Worm (Caenorhabditis elegans): ENCODE measurements around the gene F25B5.6.

Gene F25B5.6

ce11 chrIII:5938013-5938412 is 10.5 kb downstream of the F25B5.6 start (continued):
- TF ChIP-seq fos-1 (tag; optimal IDR thresholded peaks at IDR 0.05) (peak; percentile 55), nhr-11 (tag; optimal IDR thresholded peaks at IDR 0.05) (no peak), ztf-11 (tag; optimal IDR thresholded peaks at IDR 0.05) (no peak), lin-39 (tag; optimal IDR thresholded peaks at IDR 0.05) (peak; percentile 96), sea-2 (GFP tag; optimal IDR thresholded peaks at IDR 0.05) (no peak), skn-1 (tag; optimal IDR thresholded peaks at IDR 0.05) (peak; percentile 62), elt-2 (tag; optimal IDR thresholded peaks at IDR 0.05) (peak; percentile 50), R02D3.7 (tag; optimal IDR thresholded peaks at IDR 0.05) (no peak), nhr-76 (tag; optimal IDR thresholded peaks at IDR 0.05) (no peak), nhr-23 (tag; optimal IDR thresholded peaks at IDR 0.05) (peak; percentile 95), ceh-9 (tag; optimal IDR thresholded peaks at IDR 0.05) (no peak)

ce11 chrIII:5936992-5937391 is 11.5 kb downstream of the F25B5.6 start, which contains the start of gene EGAP1.1:
EGAP1.1 (minus strand) TSS chrIII:5937220.
- TF ChIP-seq fkh-10 (GFP tag; optimal IDR thresholded peaks at IDR 0.05) (no peak), nfya-1 (tag; optimal IDR thresholded peaks at IDR 0.05; ENCODE audit: insufficient read depth) (peak; percentile 4)

ce11 chrIII:5934138-5934658 is 14.3 kb downstream of the F25B5.6 start:
- peak; percentile 41 for TF ChIP-seq egl-5 (tag; optimal IDR thresholded peaks at IDR 0.05)
- no peak for TF ChIP-seq mdl-1 (tag; optimal IDR thresholded peaks at IDR 0.05)
- TF ChIP-seq lsy-12 (tag; optimal IDR thresholded peaks at IDR 0.05): no peak
- no peak for TF ChIP-seq nhr-43 (tag; optimal IDR thresholded peaks at IDR 0.05; ENCODE audit: poor library complexity, severe bottlenecking)
- TF ChIP-seq fkh-10 (GFP tag; optimal IDR thresholded peaks at IDR 0.05): peak; percentile 56

ce11 chrIII:5932853-5933252 is 15.7 kb downstream of the F25B5.6 start, which contains the start of gene zmp-1:
zmp-1 (minus strand) TSS chrIII:5932953.
- no peak for TF ChIP-seq fkh-10 (GFP tag; optimal IDR thresholded peaks at IDR 0.05)
- no peak for TF ChIP-seq lin-39 (tag; optimal IDR thresholded peaks at IDR 0.05)
- TF ChIP-seq lin-15B (tag; optimal IDR thresholded peaks at IDR 0.05): no peak
- no peak for TF ChIP-seq hmg-11 (tag; optimal IDR thresholded peaks at IDR 0.05)
- TF ChIP-seq nhr-23 (tag; optimal IDR thresholded peaks at IDR 0.05): no peak
- TF ChIP-seq elt-1 (tag; optimal IDR thresholded peaks at IDR 0.05): no peak
- TF ChIP-seq ztf-11 (tag; optimal IDR thresholded peaks at IDR 0.05): no peak
- no peak for TF ChIP-seq nfya-1 (tag; optimal IDR thresholded peaks at IDR 0.05; ENCODE audit: insufficient read depth)
- no peak for TF ChIP-seq fkh-2 (tag; optimal IDR thresholded peaks at IDR 0.05)
- no peak for TF ChIP-seq nhr-76 (tag; optimal IDR thresholded peaks at IDR 0.05)
- TF ChIP-seq ZK546.5 (tag; optimal IDR thresholded peaks at IDR 0.05): no peak
- no peak for TF ChIP-seq nhr-12 (tag; optimal IDR thresholded peaks at IDR 0.05)

ce11 chrIII:5931433-5931994 is 17.0 kb downstream of the F25B5.6 start, which contains the start of gene EGAP1.5:
EGAP1.5 (plus strand) TSS chrIII:5931721.
- no peak for TF ChIP-seq R02D3.7 (tag; optimal IDR thresholded peaks at IDR 0.05)
- TF ChIP-seq nfya-1 (tag; optimal IDR thresholded peaks at IDR 0.05; ENCODE audit: insufficient read depth): peak; percentile 20
- no peak for TF ChIP-seq nhr-28 (tag; optimal IDR thresholded peaks at IDR 0.05)

- TF ChIP-seq nhr-12 (tag; optimal IDR thresholded peaks at IDR 0.05): no peak
- TF ChIP-seq nfya-1 (tag; optimal IDR thresholded peaks at IDR 0.05; ENCODE audit: insufficient read depth): peak; percentile 30
- no peak for TF ChIP-seq ceh-16 (tag; optimal IDR thresholded peaks at IDR 0.05)
- TF ChIP-seq nhr-23 (tag; optimal IDR thresholded peaks at IDR 0.05): no peak
Measured at ce11 chrIII:5930659-5931058, 17.9 kb downstream of the F25B5.6 start.

- TF ChIP-seq nhr-23 (tag; optimal IDR thresholded peaks at IDR 0.05) (peak; percentile 59), pqm-1 (tag; optimal IDR thresholded peaks at IDR 0.05) (peak; percentile 21), nhr-77 (tag; optimal IDR thresholded peaks at IDR 0.05) (no peak), skn-1 (tag; optimal IDR thresholded peaks at IDR 0.05) (no peak), aly-2 (tag; optimal IDR thresholded peaks at IDR 0.05) (no peak), nhr-11 (tag; optimal IDR thresholded peaks at IDR 0.05) (no peak), mdl-1 (tag; optimal IDR thresholded peaks at IDR 0.05) (no peak), ama-1 (optimal IDR thresholded peaks at IDR 0.05) (no peak), egl-27 (tag; optimal IDR thresholded peaks at IDR 0.05) (no peak), sea-2 (GFP tag; optimal IDR thresholded peaks at IDR 0.05) (no peak), jun-1 (tag; optimal IDR thresholded peaks at IDR 0.05) (no peak), pha-4 (tag; optimal IDR thresholded peaks at IDR 0.05) (peak; percentile 82), nhr-25 (tag; optimal IDR thresholded peaks at IDR 0.05) (peak; percentile 49), lsy-12 (tag; optimal IDR thresholded peaks at IDR 0.05) (no peak), ceh-16 (tag; optimal IDR thresholded peaks at IDR 0.05) (no peak), unc-39 (tag; optimal IDR thresholded peaks at IDR 0.05) (no peak), nhr-237 (tag; optimal IDR thresholded peaks at IDR 0.05) (no peak), mml-1 (tag; optimal IDR thresholded peaks at IDR 0.05) (no peak), lin-15B (tag; optimal IDR thresholded peaks at IDR 0.05) (peak; percentile 82), nhr-12 (tag; optimal IDR thresholded peaks at IDR 0.05) (no peak), fkh-2 (tag; optimal IDR thresholded peaks at IDR 0.05) (no peak), ceh-82 (tag; optimal IDR thresholded peaks at IDR 0.05) (no peak), eor-1 (tag; optimal IDR thresholded peaks at IDR 0.05) (no peak), R02D3.7 (tag; optimal IDR thresholded peaks at IDR 0.05) (no peak), ztf-4 (tag; optimal IDR thresholded peaks at IDR 0.05) (no peak)
Measured at ce11 chrIII:5925724-5926123, 22.8 kb downstream of the F25B5.6 start, which contains the start of the genes dnc-2 and bcl-7. dnc-2 (minus strand) TSS chrIII:5925756. bcl-7 (plus strand) TSS chrIII:5926086.

Measured in whole organism, L3 larva.